Worm (Caenorhabditis elegans) whole organism, mixed stage, embryonic: ENCODE data around the gene B0395.3.

Experiments used
- ceh-43 ChIP-seq: fragments of 200-800 bp; sonication (Bioruptor generic); optimal IDR thresholded peaks from 2 replicates; lab custom pipeline; 2018; ENCODE audit warnings: mild to moderate bottlenecking, missing genetic modification characterization, moderate library complexity, missing compliant biosample characterization
- nhr-237 ChIP-seq: fragments of 150-350 bp; optimal IDR thresholded peaks from 2 replicates; lab custom pipeline; 2014; ENCODE audit warnings: missing biosample characterization, missing genetic modification characterization
- pha-4 ChIP-seq: fragments of 150-350 bp; optimal IDR thresholded peaks from 2 replicates; lab custom pipeline; 2018; ENCODE audit warnings: missing biosample characterization, missing genetic modification reagents, missing genetic modification characterization
- unc-62 ChIP-seq: fragments of 150-350 bp; optimal IDR thresholded peaks from 2 replicates; lab custom pipeline; 2014; ENCODE audit warnings: missing biosample characterization, missing genetic modification reagents, missing genetic modification characterization

ce11 chrX:16078695-16079094, 38.6 kb upstream of the B0395.3 start:
- TF ChIP-seq pha-4 (no peak), unc-62 (GFP tag; lab: Kevin White, UChicago) (no peak), ceh-43 (GFP tag; lab: Kevin White, UChicago) (no peak), nhr-237 (tag; lab: Kevin White, UChicago) (no peak)
